Fruit fly (Drosophila melanogaster) whole organism, wandering third instar larva: ENCODE results near the gene CG31100.

Source experiments
- Hr78 ChIP-seq: fragments of >200 bp; optimal IDR thresholded peaks from 2 replicates; lab custom pipeline; 2017; ENCODE audit warnings: missing biosample characterization, missing genetic modification characterization
- tai ChIP-seq: sonication (Bioruptor generic); optimal IDR thresholded peaks from 2 replicates; lab custom pipeline; 2016; ENCODE audit warnings: missing biosample characterization, missing genetic modification characterization
- usp ChIP-seq: fragments of >200 bp; optimal IDR thresholded peaks from 2 replicates; lab custom pipeline; 2017; ENCODE audit warnings: missing biosample characterization, missing genetic modification characterization

- TF ChIP-seq usp (GFP tag; lab: Kevin White, UChicago), result no peak
- TF ChIP-seq tai (GFP tag; lab: Kevin White, UChicago), result no peak
- TF ChIP-seq Hr78 (GFP tag; lab: Kevin White, UChicago), result no peak
These were observed 31.7 kb downstream of the CG31100 start for dm6 chr3R:8971794-8972193.
